Worm (Caenorhabditis elegans) whole organism, L2 larva: ENCODE data around the gene F20A1.6.

Experiments
- C34F6.9 ChIP-seq: fragments of 150-350 bp; optimal IDR thresholded peaks from 2 replicates; lab custom pipeline; 2014; ENCODE audit warnings: missing biosample characterization, missing genetic modification characterization
- F13H6.1 ChIP-seq: sonication (generic microtip); optimal IDR thresholded peaks from 2 replicates; lab custom pipeline; 2016; ENCODE audit warnings: missing genetic modification characterization, missing compliant biosample characterization
- R02D3.7 ChIP-seq: fragments of 150-350 bp; optimal IDR thresholded peaks from 2 replicates; lab custom pipeline; 2014; ENCODE audit warnings: missing biosample characterization, missing genetic modification characterization
- aly-2 ChIP-seq: fragments of 150-350 bp; optimal IDR thresholded peaks from 2 replicates; lab custom pipeline; 2014; ENCODE audit warnings: missing biosample characterization, missing genetic modification characterization
- ama-1 ChIP-seq: fragments of 150-350 bp; optimal IDR thresholded peaks from 2 replicates; lab custom pipeline; 2018; ENCODE audit warnings: inconsistent platforms
- ceh-82 ChIP-seq: fragments of 150-350 bp; optimal IDR thresholded peaks from 2 replicates; lab custom pipeline; 2014; ENCODE audit warnings: missing biosample characterization, missing genetic modification characterization
- crh-2 ChIP-seq: sonication (generic microtip); optimal IDR thresholded peaks from 2 replicates; lab custom pipeline; 2017; ENCODE audit warnings: missing biosample characterization, missing genetic modification characterization
- dmd-4 ChIP-seq: sonication (generic microtip); optimal IDR thresholded peaks from 2 replicates; lab custom pipeline; 2017; ENCODE audit warnings: missing biosample characterization, missing genetic modification characterization
- elt-1 ChIP-seq: fragments of 150-350 bp; optimal IDR thresholded peaks from 2 replicates; lab custom pipeline; 2014; ENCODE audit warnings: missing biosample characterization, missing genetic modification characterization
- elt-3 ChIP-seq: sonication (generic microtip); optimal IDR thresholded peaks from 2 replicates; lab custom pipeline; 2017; ENCODE audit warnings: missing biosample characterization, missing genetic modification characterization
- gmeb-1 ChIP-seq: fragments of 150-350 bp; optimal IDR thresholded peaks from 2 replicates; lab custom pipeline; 2014; ENCODE audit warnings: missing biosample characterization, missing genetic modification characterization
- lin-11 ChIP-seq: fragments of 150-350 bp; sonication (generic microtip); optimal IDR thresholded peaks from 2 replicates; lab custom pipeline; 2014; ENCODE audit warnings: missing biosample characterization, missing genetic modification characterization, inconsistent platforms, mixed read lengths
- lin-13 ChIP-seq: fragments of 150-350 bp; optimal IDR thresholded peaks from 2 replicates; lab custom pipeline; 2014; ENCODE audit warnings: missing biosample characterization, missing genetic modification reagents, missing genetic modification characterization
- lin-39 ChIP-seq: fragments of 150-350 bp; optimal IDR thresholded peaks from 2 replicates; lab custom pipeline; 2014; ENCODE audit warnings: missing biosample characterization, missing genetic modification reagents, missing genetic modification characterization
- lsy-2 ChIP-seq, 2 experiments: fragments of 150-350 bp in 1 of 2; sonication (generic microtip) in 1 of 2; optimal IDR thresholded peaks; 2 replicates each; lab custom pipeline; 2014 to 2017; ENCODE audit warnings: missing biosample characterization in 2 of 2, missing genetic modification characterization in 2 of 2
- mab-5 ChIP-seq: fragments of 150-350 bp; optimal IDR thresholded peaks from 2 replicates; lab custom pipeline; 2014; ENCODE audit warnings: missing biosample characterization, missing genetic modification characterization
- mbf-1 ChIP-seq: sonication (generic microtip); optimal IDR thresholded peaks from 2 replicates; lab custom pipeline; 2017; ENCODE audit warnings: missing biosample characterization, missing genetic modification characterization
- nhr-10 ChIP-seq: sonication (generic microtip); optimal IDR thresholded peaks from 2 replicates; lab custom pipeline; 2017; ENCODE audit warnings: missing biosample characterization, missing genetic modification characterization
- nhr-11 ChIP-seq: fragments of 150-350 bp; optimal IDR thresholded peaks from 2 replicates; lab custom pipeline; 2014; ENCODE audit warnings: missing biosample characterization, missing genetic modification characterization
- nhr-12 ChIP-seq: fragments of 150-350 bp; optimal IDR thresholded peaks from 2 replicates; lab custom pipeline; 2014; ENCODE audit warnings: missing biosample characterization, missing genetic modification characterization
- nhr-23 ChIP-seq: fragments of 150-350 bp; optimal IDR thresholded peaks from 2 replicates; lab custom pipeline; 2014; ENCODE audit warnings: missing biosample characterization, missing genetic modification reagents, missing genetic modification characterization
- nhr-237 ChIP-seq: fragments of 150-350 bp; optimal IDR thresholded peaks from 2 replicates; lab custom pipeline; 2014; ENCODE audit warnings: missing biosample characterization, missing genetic modification characterization
- nhr-25 ChIP-seq: fragments of 150-350 bp; sonication (generic microtip); optimal IDR thresholded peaks from 3 replicates; lab custom pipeline; 2014; ENCODE audit warnings: missing biosample characterization, missing genetic modification characterization
- nhr-6 ChIP-seq: fragments of 150-350 bp; optimal IDR thresholded peaks from 2 replicates; lab custom pipeline; 2014; ENCODE audit warnings: missing biosample characterization, missing genetic modification characterization
- nhr-77 ChIP-seq: fragments of 150-350 bp; optimal IDR thresholded peaks from 2 replicates; lab custom pipeline; 2014; ENCODE audit warnings: missing biosample characterization, missing genetic modification characterization
- peb-1 ChIP-seq: fragments of 150-350 bp; optimal IDR thresholded peaks from 2 replicates; lab custom pipeline; 2014; ENCODE audit warnings: missing biosample characterization, missing genetic modification characterization
- sem-4 ChIP-seq: fragments of 150-350 bp; optimal IDR thresholded peaks from 2 replicates; lab custom pipeline; 2014; ENCODE audit warnings: missing biosample characterization, missing genetic modification reagents, missing genetic modification characterization
- skn-1 ChIP-seq: sonication (generic microtip); optimal IDR thresholded peaks from 2 replicates; lab custom pipeline; 2017; ENCODE audit warnings: missing biosample characterization, missing genetic modification characterization
- sma-3 ChIP-seq: sonication (generic microtip); optimal IDR thresholded peaks from 2 replicates; lab custom pipeline; 2016; ENCODE audit warnings: missing genetic modification reagents, missing genetic modification characterization, missing compliant biosample characterization
- snpc-4 ChIP-seq: fragments of 150-350 bp; optimal IDR thresholded peaks from 2 replicates; lab custom pipeline; 2014; ENCODE audit warnings: missing biosample characterization, missing genetic modification characterization
- unc-39 ChIP-seq: fragments of 150-350 bp; optimal IDR thresholded peaks from 2 replicates; lab custom pipeline; 2014; ENCODE audit warnings: missing biosample characterization, missing genetic modification characterization
- unc-55 ChIP-seq: fragments of 150-350 bp; sonication (generic microtip); optimal IDR thresholded peaks from 3 replicates; lab custom pipeline; 2014; ENCODE audit warnings: missing biosample characterization, missing genetic modification reagents, missing genetic modification characterization
- unc-62 ChIP-seq: fragments of 150-350 bp; optimal IDR thresholded peaks from 2 replicates; lab custom pipeline; 2014; ENCODE audit warnings: missing biosample characterization, missing genetic modification reagents, missing genetic modification characterization
- ztf-11 ChIP-seq: sonication (generic microtip); optimal IDR thresholded peaks from 2 replicates; lab custom pipeline; 2017; ENCODE audit warnings: missing biosample characterization, missing genetic modification characterization
- ztf-4 ChIP-seq: fragments of 150-350 bp; optimal IDR thresholded peaks from 2 replicates; lab custom pipeline; 2014; ENCODE audit warnings: missing biosample characterization, missing genetic modification characterization

F20A1.6 gene

DNA sequence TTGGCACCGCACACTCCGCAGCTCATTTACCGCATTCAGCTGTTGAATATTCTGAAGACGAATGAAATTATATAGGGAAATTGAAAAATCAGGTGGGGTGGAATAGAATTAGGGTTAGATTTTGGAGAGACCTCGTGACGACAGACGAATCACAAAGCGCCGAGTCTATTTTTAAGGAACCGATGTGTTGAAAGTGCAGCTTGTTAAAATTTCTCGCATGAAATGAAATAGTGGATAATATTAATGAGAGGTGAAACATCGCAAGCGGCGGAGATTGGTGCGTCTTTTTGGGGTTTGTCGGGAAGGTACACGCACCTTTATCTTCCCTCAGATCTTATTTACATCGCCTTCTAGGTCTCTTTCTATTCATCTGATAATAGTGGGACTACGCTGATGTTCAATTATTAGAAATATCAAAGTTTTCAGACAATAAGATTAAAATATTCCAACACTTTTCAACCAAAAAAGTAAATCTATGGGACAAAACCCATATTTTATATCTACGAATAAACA, 37.3 kb downstream of the F20A1.6 start, which contains the start of gene nhr-140:
nhr-140 (minus strand) TSS at position 51 of the 513 bp plus-strand sequence.
- TF ChIP-seq elt-3 (tag; lab: Kevin White, UChicago) (no peak), nhr-6 (no peak), ztf-4 (tag; lab: Kevin White, UChicago) (no peak), F13H6.1 (tag; lab: Kevin White, UChicago) (no peak), lin-11 (tag; lab: Kevin White, UChicago) (no peak), nhr-23 (no peak), lsy-2 (tag; optimal IDR thresholded peaks at IDR 0.05; lab: Kevin White, UChicago) (no peak), nhr-12 (tag; lab: Kevin White, UChicago) (no peak), lin-39 (tag; lab: Kevin White, UChicago) (no peak), mab-5 (no peak), gmeb-1 (no peak), lin-13 (GFP tag; lab: Kevin White, UChicago) (no peak), C34F6.9 (tag; lab: Kevin White, UChicago) (no peak), nhr-237 (tag; lab: Kevin White, UChicago) (no peak)
- TF ChIP-seq, all 48 proteins: peak for 0

DNA sequence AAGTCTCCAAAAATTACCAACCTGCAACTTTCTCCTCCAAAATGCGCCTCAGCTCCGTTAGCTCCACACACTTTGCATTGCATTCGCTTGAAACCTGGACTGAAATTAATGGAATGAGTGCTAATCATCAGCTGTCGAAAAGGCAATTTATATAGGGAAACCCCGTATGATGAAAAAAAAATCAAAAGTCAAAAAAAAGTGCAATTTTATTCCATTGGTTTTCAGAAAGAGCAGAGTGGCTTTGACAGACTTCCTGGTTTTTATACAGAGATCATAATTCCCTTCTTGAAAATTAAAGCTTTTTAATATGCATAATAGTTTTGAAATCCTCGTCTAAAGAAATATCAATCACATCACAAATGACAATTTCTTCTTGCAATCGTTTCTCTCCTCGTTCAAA, 39.3 kb downstream of the F20A1.6 start, which contains the start of gene nhr-139:
nhr-139 (minus strand) TSS at position 101 of the 400 bp plus-strand sequence.
- no peak for TF ChIP-seq mbf-1 (tag; lab: Kevin White, UChicago)
- no peak for TF ChIP-seq unc-62 (GFP tag; lab: Kevin White, UChicago)
- TF ChIP-seq mab-5 = no peak
- TF ChIP-seq R02D3.7 = no peak
- TF ChIP-seq ztf-11 (tag; lab: Kevin White, UChicago) = no peak
- no peak for TF ChIP-seq C34F6.9 (tag; lab: Kevin White, UChicago)

DNA sequence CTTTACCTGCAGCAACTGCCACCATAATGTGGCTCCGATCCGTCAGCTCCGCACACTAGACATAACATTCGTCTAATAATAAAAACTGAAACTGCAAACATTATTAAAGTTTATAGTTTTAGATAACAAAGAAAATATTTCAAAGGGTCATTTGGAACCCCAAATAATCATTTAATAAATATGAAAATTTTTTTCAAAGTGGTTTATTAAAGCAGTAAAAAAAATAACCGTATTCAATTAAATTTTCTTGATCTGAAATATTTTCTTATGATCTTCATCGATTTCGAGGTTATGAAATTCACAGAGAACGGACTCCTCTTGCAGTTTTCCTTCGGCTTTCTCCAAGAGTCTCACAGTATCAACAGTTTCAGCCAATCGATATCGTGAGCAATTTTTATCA, 41.0 kb downstream of the F20A1.6 start, which contains the start of gene nhr-163:
nhr-163 (minus strand) TSS at position 101 of the 400 bp plus-strand sequence.
- no peak for TF ChIP-seq mab-5
- no peak for TF ChIP-seq unc-39 (tag; lab: Kevin White, UChicago)
- no peak for TF ChIP-seq lin-11 (tag; lab: Kevin White, UChicago)
- no peak for TF ChIP-seq nhr-25 (tag; lab: Kevin White, UChicago)
- TF ChIP-seq nhr-23 = no peak
- TF ChIP-seq R02D3.7 = no peak
- no peak for TF ChIP-seq sem-4 (tag; lab: Kevin White, UChicago)
- no peak for TF ChIP-seq ama-1 (lab: Kevin White, UChicago)
- no peak for TF ChIP-seq aly-2
- TF ChIP-seq nhr-77 (tag; lab: Kevin White, UChicago) = no peak
- no peak for TF ChIP-seq crh-2 (tag; lab: Kevin White, UChicago)
- no peak for TF ChIP-seq dmd-4
- no peak for TF ChIP-seq lin-13 (GFP tag; lab: Kevin White, UChicago)
- no peak for TF ChIP-seq ztf-4 (tag; lab: Kevin White, UChicago)

ce11 chrV:6982813-6983212, 44.1 kb downstream of the F20A1.6 start, which contains the start of gene nhr-161:
nhr-161 (minus strand) TSS chrV:6982913.
- TF ChIP-seq skn-1 = no peak
- TF ChIP-seq mab-5 = no peak
- no peak for TF ChIP-seq sma-3 (GFP tag; lab: Kevin White, UChicago)
- TF ChIP-seq nhr-6 = no peak
- TF ChIP-seq aly-2 = no peak
- no peak for TF ChIP-seq nhr-10 (tag; lab: Kevin White, UChicago)
- TF ChIP-seq lsy-2 (tag; optimal IDR thresholded peaks at IDR 0.05; lab: Kevin White, UChicago) = no peak
- TF ChIP-seq mbf-1 (tag; lab: Kevin White, UChicago) = no peak
- no peak for TF ChIP-seq peb-1 (tag; lab: Kevin White, UChicago)
- no peak for TF ChIP-seq lin-13 (GFP tag; lab: Kevin White, UChicago)
- no peak for TF ChIP-seq lin-39 (tag; lab: Kevin White, UChicago)
- no peak for TF ChIP-seq snpc-4
- TF ChIP-seq nhr-12 (tag; lab: Kevin White, UChicago) = no peak
- no peak for TF ChIP-seq C34F6.9 (tag; lab: Kevin White, UChicago)
- TF ChIP-seq ceh-82 = no peak
- no peak for TF ChIP-seq R02D3.7

ce11 chrV:6979019-6979418, 47.9 kb downstream of the F20A1.6 start, which contains the start of gene sre-12:
sre-12 (minus strand) TSS chrV:6979119.
- TF ChIP-seq lin-39 (tag; lab: Kevin White, UChicago) (no peak), R02D3.7 (no peak), nhr-11 (tag; lab: Kevin White, UChicago) (no peak), lin-11 (tag; lab: Kevin White, UChicago) (no peak), unc-55 (no peak), elt-1 (tag; lab: Kevin White, UChicago) (no peak), C34F6.9 (tag; lab: Kevin White, UChicago) (no peak), peb-1 (tag; lab: Kevin White, UChicago) (no peak)
